Worm (Caenorhabditis elegans) whole organism, L4 larva: ENCODE data around the gene eif-3.K.

Source experiments
- F10B5.3 ChIP-seq: sonication (generic microtip); optimal IDR thresholded peaks from 2 replicates; lab custom pipeline; 2016; ENCODE audit warnings: mild to moderate bottlenecking, missing genetic modification characterization, missing compliant biosample characterization
- R02D3.7 ChIP-seq: fragments of 150-350 bp; sonication (generic microtip); optimal IDR thresholded peaks from 3 replicates; lab custom pipeline; 2014; ENCODE audit warnings: missing biosample characterization, missing genetic modification characterization
- T20F7.1 ChIP-seq: fragments of 200-800 bp; sonication (Bioruptor generic); optimal IDR thresholded peaks from 2 replicates; lab custom pipeline; 2018; ENCODE audit warnings: mild to moderate bottlenecking, missing genetic modification characterization, missing compliant biosample characterization
- T26A8.4 ChIP-seq: fragments of 200-800 bp; sonication (Bioruptor generic); IDR thresholded peaks from 2 replicates; pipeline ENCODE4 v1.3.6; 2022; ENCODE audit warnings: missing genetic modification characterization, missing compliant biosample characterization
- Y105C5A.15 ChIP-seq: fragments of 200-800 bp; sonication (Bioruptor generic); IDR thresholded peaks from 2 replicates; pipeline ENCODE4 v1.3.6; 2022; ENCODE audit warnings: missing genetic modification characterization, missing compliant biosample characterization
- Y5F2A.4 ChIP-seq: fragments of 200-800 bp; sonication (Bioruptor generic); optimal IDR thresholded peaks from 2 replicates; lab custom pipeline; 2018; ENCODE audit warnings: mild to moderate bottlenecking, missing genetic modification characterization, missing compliant biosample characterization
- attf-4 ChIP-seq: sonication (generic microtip); optimal IDR thresholded peaks from 3 replicates; lab custom pipeline; 2017; ENCODE audit warnings: missing biosample characterization, missing genetic modification characterization
- ceh-20 ChIP-seq: fragments of 200-800 bp; sonication (Bioruptor generic); IDR thresholded peaks from 2 replicates; pipeline ENCODE4 v1.3.6; 2022; ENCODE audit warnings: missing genetic modification reagents, missing genetic modification characterization, missing compliant biosample characterization
- ceh-28 ChIP-seq: fragments of 150-350 bp; optimal IDR thresholded peaks from 2 replicates; lab custom pipeline; 2014; ENCODE audit warnings: missing biosample characterization, missing genetic modification reagents, missing genetic modification characterization
- ceh-62 ChIP-seq: sonication (generic microtip); optimal IDR thresholded peaks from 2 replicates; lab custom pipeline; 2017; ENCODE audit warnings: missing biosample characterization, missing genetic modification characterization
- ceh-82 ChIP-seq: sonication (generic microtip); optimal IDR thresholded peaks from 2 replicates; lab custom pipeline; 2017; ENCODE audit warnings: missing biosample characterization, missing genetic modification characterization
- ctbp-1 ChIP-seq: fragments of 200-800 bp; sonication (Bioruptor generic); IDR thresholded peaks from 2 replicates; pipeline ENCODE4 v1.3.6; 2022; ENCODE audit warnings: missing genetic modification reagents, missing genetic modification characterization, missing compliant biosample characterization
- daf-16 ChIP-seq, 3 experiments: sonication (generic microtip); optimal IDR thresholded peaks; 2 replicates each; lab custom pipeline; 2016 to 2017; ENCODE audit warnings: missing genetic modification characterization in 3 of 3, missing genetic modification reagents in 3 of 3, mild to moderate bottlenecking in 2 of 3, missing compliant biosample characterization in 2 of 3, missing biosample characterization in 1 of 3, moderate library complexity in 1 of 3
- dmd-6 ChIP-seq: fragments of 200-800 bp; sonication (Bioruptor generic); IDR thresholded peaks from 2 replicates; pipeline ENCODE4 v1.3.6; 2022; ENCODE audit warnings: missing genetic modification reagents, missing genetic modification characterization, missing compliant biosample characterization
- dmd-8 ChIP-seq: fragments of 200-800 bp; sonication (Bioruptor generic); IDR thresholded peaks from 2 replicates; pipeline ENCODE4 v1.3.6; 2022; ENCODE audit warnings: missing genetic modification characterization, missing compliant biosample characterization
- duxl-1 ChIP-seq: sonication (generic microtip); optimal IDR thresholded peaks from 2 replicates; lab custom pipeline; 2016; ENCODE audit warnings: mild to moderate bottlenecking, missing genetic modification characterization, moderate library complexity, missing compliant biosample characterization; ENCODE audit not compliant: poor library complexity
- egl-43 ChIP-seq: fragments of 200-800 bp; sonication (Bioruptor generic); IDR thresholded peaks from 2 replicates; pipeline ENCODE4 v1.3.6; 2022; ENCODE audit warnings: missing genetic modification reagents, missing genetic modification characterization, missing compliant biosample characterization
- gei-8 ChIP-seq: fragments of 200-800 bp; sonication (Bioruptor generic); optimal IDR thresholded peaks from 2 replicates; lab custom pipeline; 2018; ENCODE audit warnings: mild to moderate bottlenecking, missing genetic modification characterization, missing compliant biosample characterization
- hlh-11 ChIP-seq: fragments of 200-800 bp; sonication (Bioruptor generic); optimal IDR thresholded peaks from 2 replicates; lab custom pipeline; 2018; ENCODE audit warnings: mild to moderate bottlenecking, missing genetic modification characterization, missing compliant biosample characterization
- jun-1 ChIP-seq: fragments of 150-350 bp; optimal IDR thresholded peaks from 2 replicates; lab custom pipeline; 2014; ENCODE audit warnings: missing biosample characterization, missing genetic modification reagents, missing genetic modification characterization
- lin-29 ChIP-seq: fragments of 200-800 bp; sonication (Bioruptor generic); IDR thresholded peaks from 2 replicates; pipeline ENCODE4 v1.3.6; 2022; ENCODE audit warnings: missing genetic modification reagents, missing genetic modification characterization, missing compliant biosample characterization
- lsy-2 ChIP-seq, 2 experiments: fragments of 150-350 bp in 1 of 2; sonication (generic microtip) in 1 of 2; optimal IDR thresholded peaks; 2 replicates each; lab custom pipeline; 2014 to 2017; ENCODE audit warnings: missing biosample characterization in 2 of 2, missing genetic modification characterization in 2 of 2
- mdl-1 ChIP-seq, 2 experiments: fragments of 150-350 bp in 1 of 2; sonication (generic microtip) in 1 of 2; optimal IDR thresholded peaks; 2 replicates each; lab custom pipeline; 2014 to 2017; ENCODE audit warnings: missing biosample characterization in 2 of 2, missing genetic modification characterization in 2 of 2
- mep-1 ChIP-seq: fragments of 150-350 bp; sonication (generic microtip); optimal IDR thresholded peaks from 3 replicates; lab custom pipeline; 2014; ENCODE audit warnings: missing biosample characterization, missing genetic modification characterization
- nhr-111 ChIP-seq: fragments of 200-800 bp; sonication (Bioruptor generic); optimal IDR thresholded peaks from 2 replicates; lab custom pipeline; 2018; ENCODE audit warnings: mild to moderate bottlenecking, missing genetic modification characterization, missing compliant biosample characterization
- nhr-25 ChIP-seq: sonication (generic microtip); optimal IDR thresholded peaks from 2 replicates; lab custom pipeline; 2017; ENCODE audit warnings: missing genetic modification characterization, mild to moderate bottlenecking, missing compliant biosample characterization, antibody characterized with exemption, moderate library complexity, borderline replicate concordance; ENCODE audit not compliant: insufficient read depth
- nhr-42 ChIP-seq: fragments of 200-800 bp; sonication (Bioruptor generic); IDR thresholded peaks from 2 replicates; pipeline ENCODE4 v1.3.6; 2022; ENCODE audit warnings: missing genetic modification characterization, missing compliant biosample characterization
- nhr-77 ChIP-seq: fragments of 150-350 bp; optimal IDR thresholded peaks from 2 replicates; lab custom pipeline; 2014; ENCODE audit warnings: missing biosample characterization, missing genetic modification characterization
- php-3 ChIP-seq: fragments of 200-800 bp; sonication (Bioruptor generic); IDR thresholded peaks from 2 replicates; pipeline ENCODE4 v1.3.6; 2022; ENCODE audit warnings: missing genetic modification reagents, missing genetic modification characterization, missing compliant biosample characterization
- pqm-1 ChIP-seq: sonication (generic microtip); optimal IDR thresholded peaks from 2 replicates; lab custom pipeline; 2017; ENCODE audit warnings: missing biosample characterization, missing genetic modification characterization
- rbr-2 ChIP-seq: sonication (generic microtip); optimal IDR thresholded peaks from 2 replicates; lab custom pipeline; 2016; ENCODE audit warnings: missing genotype, missing genetic modification characterization, missing compliant biosample characterization
- sdz-12 ChIP-seq: fragments of 200-800 bp; sonication (Bioruptor generic); optimal IDR thresholded peaks from 2 replicates; lab custom pipeline; 2018; ENCODE audit warnings: mild to moderate bottlenecking, missing genetic modification characterization, missing compliant biosample characterization
- skn-1 ChIP-seq: fragments of 150-350 bp; optimal IDR thresholded peaks from 2 replicates; lab custom pipeline; 2014; ENCODE audit warnings: missing biosample characterization, missing genetic modification characterization
- snpc-4 ChIP-seq: fragments of 150-350 bp; optimal IDR thresholded peaks from 2 replicates; lab custom pipeline; 2014; ENCODE audit warnings: missing biosample characterization, missing genetic modification characterization
- spr-1 ChIP-seq: sonication (generic microtip); optimal IDR thresholded peaks from 2 replicates; lab custom pipeline; 2016; ENCODE audit warnings: mild to moderate bottlenecking, missing genetic modification characterization, missing compliant biosample characterization
- tra-1 ChIP-seq: fragments of 200-800 bp; sonication (Bioruptor generic); IDR thresholded peaks from 2 replicates; pipeline ENCODE4 v1.3.6; 2022; ENCODE audit warnings: missing genetic modification reagents, missing genetic modification characterization, missing compliant biosample characterization
- unc-62 ChIP-seq, 3 experiments: fragments of 150-350 bp in 1 of 3; sonication (generic microtip); optimal IDR thresholded peaks in 2 of 3; peaks in 1 of 3; 1 replicate in 1 of 3; 2 replicates in 2 of 3; lab custom pipeline; 2014 to 2017; ENCODE audit warnings: missing biosample characterization in 3 of 3, missing genetic modification characterization in 3 of 3, missing genetic modification reagents in 3 of 3, missing genotype in 1 of 3
- zfp-2 ChIP-seq: sonication (generic microtip); optimal IDR thresholded peaks from 2 replicates; lab custom pipeline; 2016; ENCODE audit warnings: mild to moderate bottlenecking, missing genetic modification characterization, missing compliant biosample characterization

Gene eif-3.K

ce11 chrV:12943399-12943798, 10.4 kb upstream of the eif-3.K start:
- no peak for TF ChIP-seq T20F7.1 (GFP tag; lab: Kevin White, UChicago)
- TF ChIP-seq unc-62 (GFP tag; optimal IDR thresholded peaks at IDR 0.05 in 1 of 2; lab: Kevin White, UChicago): peak in 1 of 2 experiments; percentile 92
- TF ChIP-seq unc-62 (tag; optimal IDR thresholded peaks at IDR 0.05; lab: Kevin White, UChicago): no peak
- no peak for TF ChIP-seq daf-16 (GFP tag; optimal IDR thresholded peaks at IDR 0.05; lab: Kevin White, UChicago)
- TF ChIP-seq daf-16 (tag; optimal IDR thresholded peaks at IDR 0.05; lab: Kevin White, UChicago): no peak
- no peak for TF ChIP-seq nhr-42 (GFP tag; lab: Robert Waterston, UW)

DNA sequence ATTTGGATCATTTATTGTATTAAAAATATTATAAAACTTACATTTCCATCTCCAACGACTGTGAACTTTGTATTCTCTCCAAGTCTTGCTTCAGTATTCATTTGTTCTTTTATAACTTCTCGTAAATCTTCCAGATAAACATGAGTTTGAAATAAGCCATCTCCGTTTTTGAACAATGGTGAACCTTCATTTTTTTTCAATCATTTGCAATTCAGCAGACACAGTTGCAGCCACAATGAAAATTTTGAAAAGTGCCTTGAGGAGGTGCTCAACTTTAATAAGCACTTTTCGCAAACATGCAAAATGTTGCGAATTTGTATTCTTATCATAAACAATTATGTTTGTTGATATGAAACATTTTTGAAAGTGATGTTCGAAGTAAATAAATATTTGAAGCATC, 9.6 kb upstream of the eif-3.K start, which contains the start of gene T16G1.3:
T16G1.3 (minus strand) TSS at position 101 of the 400 bp plus-strand sequence.
- TF ChIP-seq duxl-1 (tag; lab: Kevin White, UChicago) (no peak), T20F7.1 (GFP tag; lab: Kevin White, UChicago) (no peak), skn-1 (no peak), Y105C5A.15 (no peak), attf-4 (tag; lab: Kevin White, UChicago) (no peak), ceh-82 (no peak), hlh-11 (no peak), F10B5.3 (no peak), tra-1 (GFP tag; lab: Robert Waterston, UW) (no peak), zfp-2 (no peak), nhr-25 (no peak), dmd-8 (no peak), mep-1 (tag; lab: Kevin White, UChicago) (no peak), Y5F2A.4 (no peak), php-3 (GFP tag; lab: Robert Waterston, UW) (no peak), ceh-62 (tag; lab: Kevin White, UChicago) (no peak)
- TF ChIP-seq, all 104 proteins: peak for 0

DNA sequence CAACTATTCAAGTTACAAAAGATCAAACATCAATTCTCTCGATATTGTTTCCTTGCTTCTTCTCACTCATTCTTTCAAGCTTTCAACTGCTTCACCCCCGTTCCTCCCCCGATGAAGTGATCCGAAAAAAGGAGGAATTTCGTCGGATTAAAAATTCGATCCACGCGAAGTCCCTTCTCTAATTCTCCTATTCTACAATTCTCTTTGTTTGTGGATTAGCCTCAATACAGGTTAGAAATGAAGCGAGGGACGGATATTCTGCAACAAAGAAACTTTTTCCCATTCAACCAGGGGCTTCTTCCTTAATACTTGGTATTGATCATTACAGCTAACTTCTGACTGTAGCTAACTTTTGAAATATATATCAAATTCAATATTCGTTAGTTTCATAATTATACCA, 9.0 kb upstream of the eif-3.K start, which contains the start of gene grl-2:
grl-2 (plus strand) TSS at position 301 of the 400 bp plus-strand sequence.
- TF ChIP-seq egl-43 (GFP tag; lab: Robert Waterston, UW): no peak
- no peak for TF ChIP-seq snpc-4
- TF ChIP-seq rbr-2 (tag; lab: Kevin White, UChicago): no peak
- no peak for TF ChIP-seq T26A8.4 (GFP tag; lab: Robert Waterston, UW)
- TF ChIP-seq mdl-1 (tag; optimal IDR thresholded peaks at IDR 0.05; lab: Kevin White, UChicago): no peak
- no peak for TF ChIP-seq lsy-2 (tag; optimal IDR thresholded peaks at IDR 0.05; lab: Kevin White, UChicago)
- TF ChIP-seq ceh-20 (GFP tag; lab: Robert Waterston, UW): no peak
- TF ChIP-seq attf-4 (tag; lab: Kevin White, UChicago): no peak
- TF ChIP-seq ceh-62 (tag; lab: Kevin White, UChicago): no peak
- TF ChIP-seq lin-29: no peak
- no peak for TF ChIP-seq sdz-12
- TF ChIP-seq spr-1 (tag; lab: Kevin White, UChicago): no peak
- no peak for TF ChIP-seq nhr-25
- no peak for TF ChIP-seq jun-1 (tag; lab: Kevin White, UChicago)
- TF ChIP-seq ctbp-1: no peak
- no peak for TF ChIP-seq nhr-111 (GFP tag; lab: Kevin White, UChicago)
- no peak for TF ChIP-seq nhr-77 (tag; lab: Kevin White, UChicago)

- no peak for TF ChIP-seq gei-8
- TF ChIP-seq R02D3.7 (tag; lab: Kevin White, UChicago): no peak
- no peak for TF ChIP-seq ceh-28 (tag; lab: Kevin White, UChicago)
- TF ChIP-seq dmd-6 (GFP tag; lab: Robert Waterston, UW): no peak
- TF ChIP-seq pqm-1 (tag; lab: Kevin White, UChicago): no peak
- TF ChIP-seq unc-62 (GFP tag; optimal IDR thresholded peaks at IDR 0.05 in 1 of 2; lab: Kevin White, UChicago): peak in 1 of 2 experiments; percentile 29
- TF ChIP-seq unc-62 (tag; optimal IDR thresholded peaks at IDR 0.05; lab: Kevin White, UChicago): no peak
- no peak for TF ChIP-seq T26A8.4 (GFP tag; lab: Robert Waterston, UW)
These were observed 4.2 kb upstream of the eif-3.K start, which contains the start of gene T16G1.13 for ce11 chrV:12949607-12950006. Gene T16G1.13 (plus strand): TSS chrV:12949907.
